Worm (Caenorhabditis elegans): ENCODE data around the gene B0496.11.

Gene B0496.11

DNA sequence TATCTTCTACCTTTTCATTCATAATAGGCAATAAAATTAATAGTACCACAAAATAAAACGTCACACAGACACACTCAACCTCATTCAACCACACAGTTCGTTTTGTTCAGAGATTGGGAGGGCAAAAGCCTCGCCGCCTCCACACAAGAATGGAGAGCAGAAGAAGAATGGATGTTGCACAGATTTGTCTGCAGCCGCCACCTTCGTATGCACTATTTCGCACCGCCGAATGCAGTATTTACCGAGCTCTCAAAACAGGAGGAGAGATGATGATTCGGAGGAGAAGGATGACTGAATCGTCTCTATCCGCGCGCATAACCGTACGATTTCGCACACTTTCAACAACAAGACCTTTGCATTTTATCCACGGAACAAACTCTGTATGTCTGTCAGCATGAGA, 36.3 kb downstream of the B0496.11 start:
- no peak for TF ChIP-seq rnt-1 (tag; optimal IDR thresholded peaks at IDR 0.05)
- no peak for TF ChIP-seq nhr-90 (tag; optimal IDR thresholded peaks at IDR 0.05; ENCODE audit: poor library complexity)
- peak; percentile 5 for TF ChIP-seq lin-14 (GFP tag; optimal IDR thresholded peaks at IDR 0.05)
- TF ChIP-seq efl-1 (optimal IDR thresholded peaks at IDR 0.05), result no peak
- peak in 1 of 2 experiments; percentile 77 for TF ChIP-seq efl-1 (GFP tag; optimal IDR thresholded peaks at IDR 0.05 in 1 of 2)
- peak; percentile 30 for TF ChIP-seq tbx-2 (tag; optimal IDR thresholded peaks at IDR 0.05)

DNA sequence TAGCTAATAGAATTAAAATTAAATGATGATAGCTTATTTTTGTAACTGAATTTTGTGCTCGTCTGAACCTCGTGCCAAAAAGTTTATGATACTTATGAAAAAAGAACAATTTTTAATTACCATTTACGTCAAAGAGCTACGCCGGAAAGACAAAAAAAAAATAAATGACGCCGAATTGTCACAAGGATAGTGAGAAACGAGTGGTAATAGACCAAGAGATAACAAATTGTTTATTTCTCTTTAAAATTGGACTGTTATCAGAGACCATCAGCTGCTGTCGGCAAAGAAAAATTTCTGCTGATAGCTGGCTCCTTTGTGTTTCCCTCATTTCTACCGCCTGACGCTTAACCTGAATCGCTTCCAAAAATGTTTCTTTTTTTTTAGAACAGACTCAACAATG, 40.1 kb downstream of the B0496.11 start, which contains the start of gene pitr-1:
pitr-1 (plus strand) TSS at position 386 of the 400 bp plus-strand sequence.
- peak; percentile 9 for TF ChIP-seq lin-14 (GFP tag; optimal IDR thresholded peaks at IDR 0.05)
- TF ChIP-seq nhr-237 (tag; optimal IDR thresholded peaks at IDR 0.05), result no peak
- no peak for TF ChIP-seq fkh-4 (tag; optimal IDR thresholded peaks at IDR 0.05; ENCODE audit: borderline replicate concordance)
- no peak for TF ChIP-seq C04F5.9 (tag; optimal IDR thresholded peaks at IDR 0.05)
- peak; percentile 43 for TF ChIP-seq nhr-71 (tag; optimal IDR thresholded peaks at IDR 0.05)
- TF ChIP-seq mef-2 (tag; optimal IDR thresholded peaks at IDR 0.05), result no peak
- TF ChIP-seq rnt-1 (tag; optimal IDR thresholded peaks at IDR 0.05), result peak; percentile 21
- TF ChIP-seq lir-3 (tag; optimal IDR thresholded peaks at IDR 0.05; ENCODE audit: poor library complexity), result no peak
- TF ChIP-seq nhr-85 (tag), result no peak
- no peak for TF ChIP-seq fos-1 (tag; optimal IDR thresholded peaks at IDR 0.05)
- TF ChIP-seq fkh-10 (GFP tag; optimal IDR thresholded peaks at IDR 0.05), result no peak
- no peak for TF ChIP-seq efl-1 (optimal IDR thresholded peaks at IDR 0.05)
- peak in 1 of 2 experiments; percentile 44 for TF ChIP-seq efl-1 (GFP tag; optimal IDR thresholded peaks at IDR 0.05 in 1 of 2)
- TF ChIP-seq sup-37 (GFP tag; optimal IDR thresholded peaks at IDR 0.05), result no peak
- TF ChIP-seq pqm-1 (tag; optimal IDR thresholded peaks at IDR 0.05), result peak; percentile 54
- TF ChIP-seq pag-3 (tag; optimal IDR thresholded peaks at IDR 0.05; ENCODE audit: borderline replicate concordance, insufficient read depth), result no peak
- TF ChIP-seq nhr-12 (tag; optimal IDR thresholded peaks at IDR 0.05), result no peak
- no peak for TF ChIP-seq sox-4 (tag; optimal IDR thresholded peaks at IDR 0.05)
- TF ChIP-seq nhr-90 (tag; optimal IDR thresholded peaks at IDR 0.05; ENCODE audit: poor library complexity), result peak; percentile 6
- no peak for TF ChIP-seq C34B4.2 (tag; optimal IDR thresholded peaks at IDR 0.05)
- TF ChIP-seq lin-35 (GFP tag; optimal IDR thresholded peaks at IDR 0.05), result peak in 1 of 2 experiments; percentile 33
- TF ChIP-seq lin-13 (GFP tag; optimal IDR thresholded peaks at IDR 0.05), result no peak
- peak; percentile 87 for TF ChIP-seq elt-2 (tag; optimal IDR thresholded peaks at IDR 0.05)

DNA sequence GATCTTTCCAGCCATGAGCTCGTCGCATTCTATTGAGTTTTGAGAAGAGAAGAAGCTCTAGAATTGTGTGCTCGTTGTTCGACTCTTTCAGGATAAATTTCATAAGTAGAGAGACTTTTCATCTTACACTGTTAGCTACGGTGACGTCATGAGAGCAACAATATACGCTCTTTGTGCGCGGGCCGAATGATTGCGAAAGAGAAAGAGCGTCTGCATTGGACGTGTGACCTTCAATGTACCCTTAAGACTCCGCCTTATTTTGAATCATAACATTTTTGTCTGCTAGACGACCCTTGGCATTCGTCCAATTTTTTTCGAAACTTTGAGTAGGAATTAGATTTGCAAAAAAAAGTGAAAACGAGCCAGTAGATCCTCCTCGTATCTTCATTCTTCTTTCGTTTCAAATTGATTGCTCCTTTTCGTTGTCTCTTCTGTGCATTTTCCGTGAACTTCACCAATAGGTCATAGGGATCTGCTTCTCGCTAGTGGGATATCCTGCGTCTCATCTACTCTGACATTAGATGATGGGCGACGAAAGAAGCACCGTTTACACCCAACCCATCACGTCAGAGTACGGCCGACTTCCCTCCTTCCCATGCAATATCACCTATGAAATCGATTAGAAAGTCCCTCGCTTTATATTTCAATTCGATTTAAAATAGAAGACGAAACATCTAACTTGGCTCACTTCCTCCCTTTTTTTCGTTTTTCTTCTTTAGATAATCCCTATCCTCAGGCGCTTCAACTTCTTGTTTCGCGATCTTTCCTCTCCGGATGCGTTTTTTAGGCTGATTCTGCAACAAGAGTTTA, 42.0 kb downstream of the B0496.11 start:
- TF ChIP-seq irx-1 (tag; optimal IDR thresholded peaks at IDR 0.05) (peak; percentile 33), lir-3 (tag; optimal IDR thresholded peaks at IDR 0.05; ENCODE audit: poor library complexity) (peak; percentile 32), lin-35 (GFP tag; optimal IDR thresholded peaks at IDR 0.05) (peak in 1 of 2 experiments; percentile 31), vab-15 (tag; optimal IDR thresholded peaks at IDR 0.05) (no peak), nhr-71 (tag; optimal IDR thresholded peaks at IDR 0.05) (peak; percentile 82), ceh-82 (tag; optimal IDR thresholded peaks at IDR 0.05) (peak; percentile 38 to 54 (median 43)), hlh-4 (tag; optimal IDR thresholded peaks at IDR 0.05) (no peak), lin-39 (tag; optimal IDR thresholded peaks at IDR 0.05) (no peak), lsy-2 (tag; optimal IDR thresholded peaks at IDR 0.05) (peak in 1 of 2 experiments; percentile 51), lin-14 (GFP tag; optimal IDR thresholded peaks at IDR 0.05) (peak; percentile 83), ama-1 (optimal IDR thresholded peaks at IDR 0.05) (no peak), fkh-8 (tag; optimal IDR thresholded peaks at IDR 0.05) (peak; percentile 46), nhr-11 (tag; optimal IDR thresholded peaks at IDR 0.05) (no peak), blmp-1 (tag; optimal IDR thresholded peaks at IDR 0.05) (no peak), xbp-1 (tag; optimal IDR thresholded peaks at IDR 0.05) (peak; percentile 42), nhr-47 (tag; optimal IDR thresholded peaks at IDR 0.05) (peak; percentile 46), nhr-20 (tag; optimal IDR thresholded peaks at IDR 0.05) (peak; percentile 49), isw-1 (GFP tag; IDR thresholded peaks at IDR 0.05) (peak; percentile 54), nhr-19 (GFP tag; conservative IDR thresholded peaks at IDR 0.05) (peak; percentile 73), C16A3.4 (tag; optimal IDR thresholded peaks at IDR 0.05) (no peak), nhr-84 (tag; optimal IDR thresholded peaks at IDR 0.05) (no peak), mdl-1 (tag; optimal IDR thresholded peaks at IDR 0.05) (peak in 1 of 2 experiments; percentile 51), lin-13 (GFP tag; optimal IDR thresholded peaks at IDR 0.05) (peak; percentile 50), pax-3 (tag; optimal IDR thresholded peaks at IDR 0.05) (no peak), ztf-4 (tag; optimal IDR thresholded peaks at IDR 0.05) (peak; percentile 50), fkh-4 (tag; optimal IDR thresholded peaks at IDR 0.05; ENCODE audit: borderline replicate concordance) (no peak), efl-1 (optimal IDR thresholded peaks at IDR 0.05) (peak in 1 of 2 experiments; percentile 34), efl-1 (GFP tag; optimal IDR thresholded peaks at IDR 0.05 in 1 of 2) (peak in 1 of 2 experiments; percentile 88), mef-2 (tag; optimal IDR thresholded peaks at IDR 0.05) (no peak), skn-1 (tag; optimal IDR thresholded peaks at IDR 0.05) (peak; percentile 75), ztf-11 (tag; optimal IDR thresholded peaks at IDR 0.05) (no peak)
